Worm (Caenorhabditis elegans) whole organism, L4/young adult: ENCODE measurements around the gene F25D1.5.

Experiments
- W03F9.2 ChIP-seq: fragments of 150-350 bp; optimal IDR thresholded peaks from 2 replicates; lab custom pipeline; 2014; ENCODE audit warnings: missing biosample characterization, missing genetic modification characterization
- dao-5 ChIP-seq: sonication (generic microtip); optimal IDR thresholded peaks from 2 replicates; lab custom pipeline; 2016; ENCODE audit warnings: missing genotype, missing genetic modification characterization, moderate library complexity, missing compliant biosample characterization
- him-1 ChIP-seq: sonication (generic microtip); optimal IDR thresholded peaks from 2 replicates; lab custom pipeline; 2016; ENCODE audit warnings: missing genotype, missing genetic modification reagents, missing genetic modification characterization, missing compliant biosample characterization

DNA sequence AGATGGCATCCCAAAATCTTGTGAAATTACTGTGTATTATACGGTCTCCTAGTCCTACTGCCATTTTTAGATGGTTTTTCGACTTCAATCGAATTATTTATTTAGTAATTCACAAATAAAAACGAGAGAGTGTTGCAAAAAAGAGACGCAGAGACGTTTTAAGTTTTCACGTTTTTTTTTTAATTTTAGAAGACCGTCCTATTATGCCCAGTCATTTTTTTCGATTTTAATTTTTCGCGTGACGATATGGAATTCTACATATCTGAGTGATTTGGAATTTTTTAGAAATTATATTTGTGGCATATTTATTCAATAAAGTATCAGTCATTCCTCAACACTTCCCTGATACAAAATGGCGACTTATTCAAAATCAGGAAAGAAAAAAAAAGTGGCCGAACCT, 49.9 kb downstream of the F25D1.5 start, which contains the start of gene C35A5.4:
- TF ChIP-seq W03F9.2 (tag; lab: Kevin White, UChicago) (no peak), dao-5 (tag; lab: Kevin White, UChicago) (no peak), him-1 (no peak)
